Fruit fly (Drosophila melanogaster): ENCODE data around the gene CG8578.

CG8578 gene

DNA sequence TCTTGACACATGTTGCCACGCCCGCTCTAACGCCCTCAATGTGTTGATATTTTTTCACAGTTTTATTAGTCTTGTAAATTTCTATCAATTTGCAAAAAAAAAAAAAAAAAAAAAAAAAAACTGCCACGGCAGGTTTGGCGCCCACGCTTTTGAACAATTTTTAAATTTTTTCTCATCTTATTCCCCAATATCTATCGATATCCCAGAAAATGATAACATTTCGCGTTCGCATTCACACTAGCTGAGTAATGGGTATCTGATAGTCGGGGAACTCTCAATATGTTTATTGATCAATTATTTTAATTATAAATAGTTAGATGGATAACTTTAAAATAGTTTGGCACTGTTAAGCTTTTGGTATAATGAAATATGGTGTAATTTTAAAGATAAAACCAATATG lies 2.9 kb upstream of the CG8578 start (continued):
- no peak for TF ChIP-seq CG7987 (GFP tag; optimal IDR thresholded peaks at IDR 0.05)
- TF ChIP-seq gcm (GFP tag; optimal IDR thresholded peaks at IDR 0.05): no peak
- TF ChIP-seq ind (GFP tag; optimal IDR thresholded peaks at IDR 0.05): no peak
- no peak for TF ChIP-seq corto (GFP tag; optimal IDR thresholded peaks at IDR 0.05)
- no peak for TF ChIP-seq D (optimal IDR thresholded peaks at IDR 0.05)
- TF ChIP-seq D (GFP tag; optimal IDR thresholded peaks at IDR 0.05): no peak
- peak; percentile 70; the same call in 2 of the 3 replicates for TF ChIP-seq Doc3 (GFP tag; IDR thresholded peaks at IDR 0.05; ENCODE audit: partially characterized antibody)
- no peak for TF ChIP-seq grau (tag; optimal IDR thresholded peaks at IDR 0.05)
- TF ChIP-seq Hr78 (GFP tag; optimal IDR thresholded peaks at IDR 0.05): no peak
- peak; percentile 81; the same call in 3 of the 4 replicates for TF ChIP-seq chinmo (GFP tag; IDR thresholded peaks at IDR 0.05; ENCODE audit: partially characterized antibody)
- TF ChIP-seq rib (GFP tag; IDR thresholded peaks at IDR 0.05): no peak
- TF ChIP-seq CG12236 (GFP tag; optimal IDR thresholded peaks at IDR 0.05): no peak
- no peak for TF ChIP-seq CG17568 (GFP tag; optimal IDR thresholded peaks at IDR 0.05)
- no peak for TF ChIP-seq CG12769 (tag; optimal IDR thresholded peaks at IDR 0.05)
- no peak for TF ChIP-seq PHDP (tag; optimal IDR thresholded peaks at IDR 0.05)
- no peak for TF ChIP-seq CG2678 (tag; optimal IDR thresholded peaks at IDR 0.05)
- TF ChIP-seq CG3726 (GFP tag; IDR thresholded peaks at IDR 0.05): no peak
- TF ChIP-seq CG5245 (GFP tag; optimal IDR thresholded peaks at IDR 0.05): no peak
- TF ChIP-seq Atf6 (GFP tag; IDR thresholded peaks at IDR 0.05): no peak
- TF ChIP-seq CG12219 (GFP tag; optimal IDR thresholded peaks at IDR 0.05): no peak
- peak; percentile 73 for TF ChIP-seq sna (GFP tag; IDR thresholded peaks at IDR 0.05; ENCODE audit: partially characterized antibody)
- no peak for TF ChIP-seq CG7271 (tag; optimal IDR thresholded peaks at IDR 0.05)
- TF ChIP-seq Sox100B (GFP tag; optimal IDR thresholded peaks at IDR 0.05): no peak
- TF ChIP-seq CG8944 (GFP tag; optimal IDR thresholded peaks at IDR 0.05): no peak
- TF ChIP-seq jing (GFP tag; optimal IDR thresholded peaks at IDR 0.05): no peak
- no peak for TF ChIP-seq CG4424 (GFP tag; optimal IDR thresholded peaks at IDR 0.05)
- TF ChIP-seq Taf1 (GFP tag; IDR thresholded peaks at IDR 0.05): no peak
- TF ChIP-seq tna (GFP tag; IDR thresholded peaks at IDR 0.05; ENCODE audit: partially characterized antibody): peak; percentile 98
- no peak for TF ChIP-seq CG10274 (GFP tag; optimal IDR thresholded peaks at IDR 0.05)
- TF ChIP-seq CG1529 (GFP tag; optimal IDR thresholded peaks at IDR 0.05): no peak
- TF ChIP-seq CG7372 (GFP tag; IDR thresholded peaks at IDR 0.05): no peak
- TF ChIP-seq dpn (GFP tag; optimal IDR thresholded peaks at IDR 0.05): no peak
- no peak for TF ChIP-seq lbe (GFP tag; optimal IDR thresholded peaks at IDR 0.05)
- no peak for TF ChIP-seq Optix (GFP tag; IDR thresholded peaks at IDR 0.05)
- TF ChIP-seq crp (GFP tag; optimal IDR thresholded peaks at IDR 0.05): no peak
- no peak for TF ChIP-seq Tbp (GFP tag; optimal IDR thresholded peaks at IDR 0.05)
- TF ChIP-seq CG2129 (GFP tag; IDR thresholded peaks at IDR 0.05; ENCODE audit: partially characterized antibody): no peak
- no peak for TF ChIP-seq CG14014 (GFP tag; IDR thresholded peaks at IDR 0.05)
- TF ChIP-seq CG3995 (GFP tag; optimal IDR thresholded peaks at IDR 0.05): no peak
- TF ChIP-seq hb (GFP tag; IDR thresholded peaks at IDR 0.05; ENCODE audit: partially characterized antibody): peak; percentile 88
- TF ChIP-seq zfh2 (GFP tag; optimal IDR thresholded peaks at IDR 0.05): no peak
- TF ChIP-seq slbo (GFP tag; IDR thresholded peaks at IDR 0.05): no peak
- TF ChIP-seq amos (GFP tag; IDR thresholded peaks at IDR 0.05; ENCODE audit: partially characterized antibody): peak; percentile 70
- TF ChIP-seq CG3163 (GFP tag; optimal IDR thresholded peaks at IDR 0.05): no peak
- TF ChIP-seq salm (tag; optimal IDR thresholded peaks at IDR 0.05): no peak
- no peak for TF ChIP-seq so (GFP tag; IDR thresholded peaks at IDR 0.05)
- TF ChIP-seq CG31224 (GFP tag; IDR thresholded peaks at IDR 0.05): no peak
- TF ChIP-seq Ravus (GFP tag; IDR thresholded peaks at IDR 0.05): no peak
- no peak for TF ChIP-seq HmgD (GFP tag; optimal IDR thresholded peaks at IDR 0.05)
- TF ChIP-seq CG8388 (GFP tag; optimal IDR thresholded peaks at IDR 0.05): no peak
- TF ChIP-seq CG18764 (GFP tag; optimal IDR thresholded peaks at IDR 0.05): no peak

Measured in whole organism, embryonic.